Worm (Caenorhabditis elegans) whole organism, L4 larva: ENCODE measurements around the gene Y15E3A.4.

ENCODE experiments used
- ama-1 ChIP-seq: fragments of 150-350 bp; optimal IDR thresholded peaks from 2 replicates; lab custom pipeline; 2014; ENCODE audit warnings: inconsistent platforms, mixed read lengths
- ceh-82 ChIP-seq: sonication (generic microtip); optimal IDR thresholded peaks from 2 replicates; lab custom pipeline; 2017; ENCODE audit warnings: missing biosample characterization, missing genetic modification characterization
- daf-12 ChIP-seq: fragments of 150-350 bp; optimal IDR thresholded peaks from 2 replicates; lab custom pipeline; 2014; ENCODE audit warnings: missing biosample characterization, missing genetic modification reagents, missing genetic modification characterization
- fos-1 ChIP-seq: fragments of 150-350 bp; optimal IDR thresholded peaks from 2 replicates; lab custom pipeline; 2014; ENCODE audit warnings: missing biosample characterization, missing genetic modification characterization
- hlh-11 ChIP-seq: fragments of 200-800 bp; sonication (Bioruptor generic); optimal IDR thresholded peaks from 2 replicates; lab custom pipeline; 2018; ENCODE audit warnings: mild to moderate bottlenecking, missing genetic modification characterization, missing compliant biosample characterization
- lin-1 ChIP-seq: fragments of 200-800 bp; sonication (Bioruptor generic); IDR thresholded peaks from 2 replicates; pipeline ENCODE4 v1.3.6; 2022; ENCODE audit warnings: missing genetic modification reagents, missing genetic modification characterization, missing compliant biosample characterization
- lin-13 ChIP-seq: fragments of 150-350 bp; optimal IDR thresholded peaks from 2 replicates; lab custom pipeline; 2014; ENCODE audit warnings: missing biosample characterization, missing genetic modification reagents, missing genetic modification characterization
- lin-39 ChIP-seq: fragments of 150-350 bp; optimal IDR thresholded peaks from 2 replicates; lab custom pipeline; 2014; ENCODE audit warnings: missing biosample characterization, missing genetic modification reagents, missing genetic modification characterization
- lir-3 ChIP-seq: sonication (generic microtip); optimal IDR thresholded peaks from 2 replicates; lab custom pipeline; 2016; ENCODE audit warnings: mild to moderate bottlenecking, missing genetic modification characterization, missing compliant biosample characterization
- nhr-11 ChIP-seq: fragments of 150-350 bp; optimal IDR thresholded peaks from 2 replicates; lab custom pipeline; 2014; ENCODE audit warnings: missing biosample characterization, missing genetic modification characterization
- php-3 ChIP-seq: fragments of 200-800 bp; sonication (Bioruptor generic); IDR thresholded peaks from 2 replicates; pipeline ENCODE4 v1.3.6; 2022; ENCODE audit warnings: missing genetic modification reagents, missing genetic modification characterization, missing compliant biosample characterization
- ztf-11 ChIP-seq: fragments of 150-350 bp; optimal IDR thresholded peaks from 2 replicates; lab custom pipeline; 2014; ENCODE audit warnings: missing biosample characterization, missing genetic modification characterization

ce11 chrX:15310986-15311385 lies 19.8 kb upstream of the Y15E3A.4 start:
- TF ChIP-seq ama-1 (lab: Kevin White, UChicago), result no peak
- no peak for TF ChIP-seq php-3
- TF ChIP-seq hlh-11 (tag; lab: Kevin White, UChicago), result no peak
- TF ChIP-seq nhr-11, result no peak
- TF ChIP-seq lir-3, result no peak
- no peak for TF ChIP-seq lin-13
- no peak for TF ChIP-seq ceh-82
- no peak for TF ChIP-seq fos-1 (tag; lab: Kevin White, UChicago)
- no peak for TF ChIP-seq lin-39
- TF ChIP-seq lin-1 (GFP tag; lab: Robert Waterston, UW), result no peak
- TF ChIP-seq daf-12 (tag; lab: Kevin White, UChicago), result no peak
- TF ChIP-seq ztf-11 (tag; lab: Kevin White, UChicago), result no peak
